Fruit fly (Drosophila melanogaster): ENCODE measurements around the gene CG8138.

DNA sequence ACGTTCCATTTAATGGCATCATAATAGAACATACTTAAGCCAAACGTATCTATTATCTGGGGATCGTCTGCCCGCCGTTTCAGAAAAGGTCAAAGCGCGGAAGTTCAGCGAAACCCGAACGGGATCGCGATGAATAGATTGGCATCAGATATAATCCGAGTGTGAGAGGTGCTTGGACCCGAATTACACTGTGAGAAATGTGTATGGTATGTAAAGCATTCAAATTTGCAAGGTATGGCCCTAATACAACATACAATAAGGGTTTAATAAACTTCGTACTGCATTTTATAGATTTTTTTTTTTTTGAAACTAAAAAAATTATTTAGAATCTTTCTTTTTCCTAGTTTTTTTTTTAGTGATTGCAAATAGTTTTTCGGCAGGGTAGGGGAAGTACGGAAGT, 37.6 kb downstream of the CG8138 start:
- TF ChIP-seq CG33017 (tag; optimal IDR thresholded peaks at IDR 0.05) (no peak), CG7045 (GFP tag; optimal IDR thresholded peaks at IDR 0.05) (no peak), kay (GFP tag; ENCODE audit: borderline replicate concordance) (no peak), CG11617 (GFP tag; optimal IDR thresholded peaks at IDR 0.05) (no peak), Clk (GFP tag; optimal IDR thresholded peaks at IDR 0.05) (no peak), bab1 (GFP tag; optimal IDR thresholded peaks at IDR 0.05) (no peak), CG14711 (tag; optimal IDR thresholded peaks at IDR 0.05) (no peak), cic (GFP tag; optimal IDR thresholded peaks at IDR 0.05) (no peak), Mnt (GFP tag; optimal IDR thresholded peaks at IDR 0.05) (no peak), toe (GFP tag; optimal IDR thresholded peaks at IDR 0.05) (no peak), cnc (optimal IDR thresholded peaks at IDR 0.05) (no peak)
